Worm (Caenorhabditis elegans): ENCODE measurements around the gene ceh-57.

ceh-57 gene

ce11 chrII:10315252-10315651, 51.8 kb downstream of the ceh-57 start, which contains the start of gene idpp-8:
Gene idpp-8 (plus strand): TSS chrII:10315552.
- TF ChIP-seq nhr-237 (tag; optimal IDR thresholded peaks at IDR 0.05) (no peak), lim-7 (GFP tag; IDR thresholded peaks at IDR 0.05) (no peak), zag-1 (tag; optimal IDR thresholded peaks at IDR 0.05) (no peak)
